Fruit fly (Drosophila melanogaster): ENCODE measurements around the gene Grip163.
A peak's percentile ranks its signal among the peaks of the same experiment; 100 is the strongest.

The Grip163 gene

DNA sequence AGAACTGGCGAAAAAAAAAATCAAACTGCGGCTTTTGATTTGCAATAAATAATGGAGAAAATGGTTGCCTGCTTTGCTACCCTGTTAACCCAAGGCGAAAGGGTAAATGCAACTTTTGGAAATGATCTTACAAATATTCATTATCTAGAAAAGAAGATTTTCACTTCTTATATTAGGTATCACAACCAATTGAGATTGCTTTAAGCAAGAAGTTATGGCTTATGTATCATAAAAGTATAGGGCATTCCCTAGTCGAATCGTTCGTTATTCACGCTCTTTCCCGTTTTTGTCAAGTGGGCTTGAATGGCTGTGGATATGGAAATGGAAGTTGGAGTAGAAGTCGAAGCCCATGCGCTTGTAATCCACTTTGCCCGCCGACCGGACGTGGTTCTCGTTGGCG, 32.6 kb upstream of the Grip163 start (continued):
- no peak for TF ChIP-seq CG17568 (GFP tag; optimal IDR thresholded peaks at IDR 0.05)
- TF ChIP-seq tin (GFP tag; optimal IDR thresholded peaks at IDR 0.05), result peak; percentile 15
- no peak for TF ChIP-seq Ssrp (tag; optimal IDR thresholded peaks at IDR 0.05)
- TF ChIP-seq CG3065 (GFP tag; optimal IDR thresholded peaks at IDR 0.05), result no peak
- no peak for TF ChIP-seq crol (GFP tag; IDR thresholded peaks at IDR 0.05)
- TF ChIP-seq Fer3 (tag; optimal IDR thresholded peaks at IDR 0.05), result no peak
- TF ChIP-seq CG11695 (GFP tag; IDR thresholded peaks at IDR 0.05), result 0 out of 3 replicates have a peak, but pooled peaks have one; percentile 32
- TF ChIP-seq CG11456 (GFP tag; IDR thresholded peaks at IDR 0.05), result no peak
- no peak for TF ChIP-seq CG10209 (GFP tag; optimal IDR thresholded peaks at IDR 0.05)
- no peak for TF ChIP-seq ro (GFP tag; IDR thresholded peaks at IDR 0.05)
- peak; percentile 29 for TF ChIP-seq dmrt99B (tag; optimal IDR thresholded peaks at IDR 0.05)
- no peak for TF ChIP-seq Myb (GFP tag; optimal IDR thresholded peaks at IDR 0.05)
- no peak for TF ChIP-seq Bdp1 (GFP tag; optimal IDR thresholded peaks at IDR 0.05)
- TF ChIP-seq pum (GFP tag; optimal IDR thresholded peaks at IDR 0.05), result no peak
- no peak for TF ChIP-seq Dek (tag; optimal IDR thresholded peaks at IDR 0.05)
- TF ChIP-seq Dbx (GFP tag; IDR thresholded peaks at IDR 0.05), result 0 out of 3 replicates have a peak, but pooled peaks have one; percentile 19
- TF ChIP-seq CG3407 (GFP tag; optimal IDR thresholded peaks at IDR 0.05), result no peak
- TF ChIP-seq phol (tag; optimal IDR thresholded peaks at IDR 0.05), result peak; percentile 32
- TF ChIP-seq onecut (GFP tag; IDR thresholded peaks at IDR 0.05), result no peak
- TF ChIP-seq CG34422 (GFP tag; IDR thresholded peaks at IDR 0.05), result no peak
- TF ChIP-seq Awh (GFP tag; IDR thresholded peaks at IDR 0.05), result no peak
- no peak for TF ChIP-seq CG7745 (tag; optimal IDR thresholded peaks at IDR 0.05)
- no peak for TF ChIP-seq toy (GFP tag; IDR thresholded peaks at IDR 0.05)
- no peak for TF ChIP-seq GATAe (GFP tag; conservative IDR thresholded peaks at IDR 0.05)
- TF ChIP-seq CG3163 (GFP tag; optimal IDR thresholded peaks at IDR 0.05), result no peak
- TF ChIP-seq Hr51 (GFP tag; optimal IDR thresholded peaks at IDR 0.05), result peak in 1 of 2 experiments; percentile 3
- TF ChIP-seq Dad (GFP tag; optimal IDR thresholded peaks at IDR 0.05), result no peak
- TF ChIP-seq shn (GFP tag; optimal IDR thresholded peaks at IDR 0.05), result no peak
- TF ChIP-seq trh (GFP tag; optimal IDR thresholded peaks at IDR 0.05), result no peak
- no peak for TF ChIP-seq bab2 (GFP tag; optimal IDR thresholded peaks at IDR 0.05)
- no peak for TF ChIP-seq CG1832 (GFP tag; optimal IDR thresholded peaks at IDR 0.05)
- TF ChIP-seq CG18011 (GFP tag; optimal IDR thresholded peaks at IDR 0.05), result no peak
- TF ChIP-seq CG3281 (GFP tag; optimal IDR thresholded peaks at IDR 0.05), result no peak
- TF ChIP-seq CG17829 (tag; optimal IDR thresholded peaks at IDR 0.05), result peak; percentile 9
- TF ChIP-seq lab (GFP tag; optimal IDR thresholded peaks at IDR 0.05), result peak; percentile 36
- TF ChIP-seq CG17361 (GFP tag; IDR thresholded peaks at IDR 0.05), result 0 out of 3 replicates have a peak, but pooled peaks have one; percentile 13
- no peak for TF ChIP-seq Ravus (GFP tag; IDR thresholded peaks at IDR 0.05)
- TF ChIP-seq B-H1 (GFP tag; IDR thresholded peaks at IDR 0.05), result no peak
- TF ChIP-seq nerfin-1 (tag; optimal IDR thresholded peaks at IDR 0.05), result no peak
- TF ChIP-seq CG4328 (GFP tag; optimal IDR thresholded peaks at IDR 0.05), result no peak
- no peak for TF ChIP-seq HmgZ (tag; optimal IDR thresholded peaks at IDR 0.05)
- TF ChIP-seq CG9727 (GFP tag; optimal IDR thresholded peaks at IDR 0.05), result no peak
- TF ChIP-seq CG1603 (tag; optimal IDR thresholded peaks at IDR 0.05), result peak; percentile 9
- TF ChIP-seq maf-S (GFP tag; optimal IDR thresholded peaks at IDR 0.05), result no peak
- no peak for TF ChIP-seq CG5180 (GFP tag; optimal IDR thresholded peaks at IDR 0.05)
- no peak for TF ChIP-seq CG13296 (GFP tag; optimal IDR thresholded peaks at IDR 0.05)
- TF ChIP-seq CG15269 (tag; optimal IDR thresholded peaks at IDR 0.05), result no peak
- peak; percentile 26 for TF ChIP-seq CG18262 (tag; optimal IDR thresholded peaks at IDR 0.05)
- TF ChIP-seq pho (GFP tag; optimal IDR thresholded peaks at IDR 0.05), result no peak
- TF ChIP-seq E2f2 (GFP tag; IDR thresholded peaks at IDR 0.05), result no peak
- no peak for TF ChIP-seq disco-r (GFP tag; optimal IDR thresholded peaks at IDR 0.05)
